Fruit fly (Drosophila melanogaster): Measurements from ENCODE around the gene CG11350.

DNA sequence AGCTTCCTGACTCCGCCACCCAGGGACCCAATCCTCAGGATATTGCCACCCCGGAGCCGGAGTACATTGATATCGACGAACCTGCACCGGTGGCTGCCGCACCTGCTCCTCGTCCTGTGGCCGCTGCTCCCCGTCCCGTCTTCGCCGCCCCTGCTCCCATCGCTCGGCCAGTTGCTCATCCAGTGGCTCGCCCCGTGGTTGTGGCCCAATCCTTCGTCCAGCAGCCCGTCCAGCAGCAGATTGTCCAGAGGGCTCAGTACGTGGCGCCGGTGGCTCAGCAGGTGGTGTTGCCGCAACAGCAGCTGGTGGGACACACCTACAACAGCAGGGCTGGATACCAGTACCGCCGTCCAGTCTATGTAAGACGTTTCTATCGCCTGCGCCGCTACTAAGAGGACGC, 35.4 kb upstream of the CG11350 start:
- TF ChIP-seq Jra (GFP tag; optimal IDR thresholded peaks at IDR 0.05), result no peak
- TF ChIP-seq OdsH (GFP tag; optimal IDR thresholded peaks at IDR 0.05), result no peak
- no peak for TF ChIP-seq br (GFP tag; optimal IDR thresholded peaks at IDR 0.05)
- no peak for TF ChIP-seq brk (GFP tag; optimal IDR thresholded peaks at IDR 0.05)
- no peak for TF ChIP-seq HLH106 (tag; optimal IDR thresholded peaks at IDR 0.05)
- TF ChIP-seq CrebA (GFP tag; optimal IDR thresholded peaks at IDR 0.05; ENCODE audit: borderline replicate concordance), result no peak
- no peak for TF ChIP-seq Vsx2 (GFP tag; optimal IDR thresholded peaks at IDR 0.05; ENCODE audit: partially characterized antibody)
- no peak for TF ChIP-seq woc (GFP tag; optimal IDR thresholded peaks at IDR 0.05)
- TF ChIP-seq dmrt93B (GFP tag; optimal IDR thresholded peaks at IDR 0.05), result no peak
- no peak for TF ChIP-seq Abd-B (GFP tag; optimal IDR thresholded peaks at IDR 0.05)
- no peak for TF ChIP-seq psq (GFP tag; optimal IDR thresholded peaks at IDR 0.05)

All from whole organism, wandering third instar larva.